Worm (Caenorhabditis elegans) whole organism, young adult: Measurements from ENCODE around the gene Y54G11A.7.

Experiments
- C06A6.2 ChIP-seq: fragments of 200-800 bp; sonication (Bioruptor generic); conservative IDR thresholded peaks from 2 replicates; pipeline ENCODE4 v1.3.6; 2022; ENCODE audit warnings: missing genetic modification characterization, missing compliant biosample characterization
- C17E4.6 ChIP-seq: fragments of 200-800 bp; sonication (Bioruptor generic); IDR thresholded peaks from 2 replicates; pipeline ENCODE4 v1.3.6; 2022; ENCODE audit warnings: missing genetic modification reagents, missing genetic modification characterization, missing compliant biosample characterization
- F33H1.4 ChIP-seq: fragments of 200-800 bp; sonication (Bioruptor generic); IDR thresholded peaks from 2 replicates; pipeline ENCODE4 v1.3.6; 2022; ENCODE audit warnings: missing genetic modification reagents, missing genetic modification characterization, missing compliant biosample characterization
- F52B5.7 ChIP-seq: sonication (generic microtip); optimal IDR thresholded peaks from 2 replicates; lab custom pipeline; 2016; ENCODE audit warnings: mild to moderate bottlenecking, missing genetic modification characterization, missing compliant biosample characterization
- K12H6.12 ChIP-seq: fragments of 200-800 bp; sonication (Bioruptor generic); optimal IDR thresholded peaks from 2 replicates; lab custom pipeline; 2018; ENCODE audit warnings: mild to moderate bottlenecking, missing genetic modification characterization, missing compliant biosample characterization
- T26A5.8 ChIP-seq: sonication (generic microtip); optimal IDR thresholded peaks from 2 replicates; lab custom pipeline; 2016; ENCODE audit warnings: missing genetic modification characterization, missing compliant biosample characterization
- ZK185.1 ChIP-seq: sonication (generic microtip); optimal IDR thresholded peaks from 2 replicates; lab custom pipeline; 2016; ENCODE audit warnings: mild to moderate bottlenecking, missing genetic modification characterization, missing compliant biosample characterization; ENCODE audit not compliant: poor library complexity, severe bottlenecking
- attf-5 ChIP-seq: fragments of 200-800 bp; sonication (Bioruptor generic); optimal IDR thresholded peaks from 2 replicates; lab custom pipeline; 2018; ENCODE audit warnings: mild to moderate bottlenecking, missing genetic modification characterization, missing compliant biosample characterization
- cebp-1 ChIP-seq, 2 experiments: fragments of 200-800 bp in 1 of 2; sonication (Bioruptor generic) in 1 of 2; sonication (generic microtip) in 1 of 2; IDR thresholded peaks in 1 of 2; optimal IDR thresholded peaks in 1 of 2; 2 replicates each; pipeline versions ENCODE4 v1.3.6 to Lab custom; 2017 to 2022; ENCODE audit warnings: missing compliant biosample characterization in 2 of 2, missing genetic modification characterization in 2 of 2, mild to moderate bottlenecking in 1 of 2, missing genetic modification reagents in 1 of 2, moderate library complexity in 1 of 2
- ceh-91 ChIP-seq: fragments of 200-800 bp; sonication (Bioruptor generic); IDR thresholded peaks from 2 replicates; pipeline ENCODE4 v1.3.6; 2022; ENCODE audit warnings: missing genetic modification reagents, missing genetic modification characterization, missing compliant biosample characterization
- efl-1 ChIP-seq: fragments of 150-350 bp; optimal IDR thresholded peaks from 2 replicates; lab custom pipeline; 2014; ENCODE audit warnings: missing biosample characterization, missing genetic modification reagents, missing genetic modification characterization
- ets-4 ChIP-seq: fragments of 200-800 bp; sonication (Bioruptor generic); optimal IDR thresholded peaks from 2 replicates; lab custom pipeline; 2018; ENCODE audit warnings: mild to moderate bottlenecking, missing genetic modification characterization, missing compliant biosample characterization
- fkh-3 ChIP-seq: sonication (generic microtip); optimal IDR thresholded peaks from 2 replicates; lab custom pipeline; 2016; ENCODE audit warnings: mild to moderate bottlenecking, missing genetic modification characterization, missing compliant biosample characterization
- hlh-12 ChIP-seq: sonication (generic microtip); optimal IDR thresholded peaks from 2 replicates; lab custom pipeline; 2016; ENCODE audit warnings: missing genetic modification characterization, missing compliant biosample characterization
- hmg-1.2 ChIP-seq: fragments of 200-800 bp; sonication (Bioruptor generic); IDR thresholded peaks from 2 replicates; pipeline ENCODE4 v1.3.6; 2022; ENCODE audit warnings: missing genetic modification reagents, missing genetic modification characterization, missing compliant biosample characterization
- hrde-1 ChIP-seq: sonication (generic microtip); optimal IDR thresholded peaks from 2 replicates; lab custom pipeline; 2016; ENCODE audit warnings: missing genetic modification characterization, mild to moderate bottlenecking, missing compliant biosample characterization, moderate library complexity, missing genotype, missing genetic modification reagents, borderline replicate concordance
- lag-1 ChIP-seq: fragments of 200-800 bp; sonication (Bioruptor generic); IDR thresholded peaks from 2 replicates; pipeline ENCODE4 v1.3.6; 2022; ENCODE audit warnings: missing genetic modification reagents, missing genetic modification characterization, missing compliant biosample characterization
- lin-40 ChIP-seq: sonication (generic microtip); optimal IDR thresholded peaks from 2 replicates; lab custom pipeline; 2016; ENCODE audit warnings: missing genetic modification characterization, mild to moderate bottlenecking, missing compliant biosample characterization, missing genotype, missing genetic modification reagents
- lsl-1 ChIP-seq: fragments of 200-800 bp; sonication (Bioruptor generic); optimal IDR thresholded peaks from 2 replicates; lab custom pipeline; 2018; ENCODE audit warnings: mild to moderate bottlenecking, missing genetic modification characterization, moderate library complexity, missing compliant biosample characterization
- lsy-27 ChIP-seq: sonication (generic microtip); optimal IDR thresholded peaks from 2 replicates; lab custom pipeline; 2017; ENCODE audit warnings: missing genetic modification characterization, mild to moderate bottlenecking, missing compliant biosample characterization, antibody characterized with exemption, missing genotype, borderline replicate concordance; ENCODE audit not compliant: insufficient read depth
- madf-10 ChIP-seq: sonication (generic microtip); optimal IDR thresholded peaks from 2 replicates; lab custom pipeline; 2016; ENCODE audit warnings: mild to moderate bottlenecking, missing genetic modification characterization, missing compliant biosample characterization
- madf-3 ChIP-seq: fragments of 200-800 bp; sonication (Bioruptor generic); IDR thresholded peaks from 2 replicates; pipeline ENCODE4 v1.3.6; 2022; ENCODE audit warnings: missing genetic modification reagents, missing genetic modification characterization, missing compliant biosample characterization
- madf-8 ChIP-seq: fragments of 200-800 bp; sonication (Bioruptor generic); conservative IDR thresholded peaks from 2 replicates; pipeline ENCODE4 v1.3.6; 2022; ENCODE audit warnings: missing genetic modification reagents, missing genetic modification characterization, missing compliant biosample characterization
- mcd-1 ChIP-seq: fragments of 200-800 bp; sonication (Bioruptor generic); IDR thresholded peaks from 2 replicates; pipeline ENCODE4 v1.3.6; 2022; ENCODE audit warnings: missing genetic modification reagents, missing genetic modification characterization, missing compliant biosample characterization
- mxl-1 ChIP-seq: sonication (generic microtip); optimal IDR thresholded peaks from 2 replicates; lab custom pipeline; 2016; ENCODE audit warnings: missing genetic modification characterization, missing compliant biosample characterization
- nhr-179 ChIP-seq: sonication (generic microtip); optimal IDR thresholded peaks from 2 replicates; lab custom pipeline; 2016; ENCODE audit warnings: mild to moderate bottlenecking, missing genetic modification characterization, missing compliant biosample characterization
- nhr-80 ChIP-seq: sonication (generic microtip); optimal IDR thresholded peaks from 2 replicates; lab custom pipeline; 2016; ENCODE audit warnings: missing genetic modification characterization, missing compliant biosample characterization
- pha-4 ChIP-seq: fragments of 150-350 bp; sonication (generic microtip); optimal IDR thresholded peaks from 2 replicates; lab custom pipeline; 2014; ENCODE audit warnings: missing biosample characterization, missing genetic modification reagents, missing genetic modification characterization
- sea-2 ChIP-seq: fragments of 200-800 bp; sonication (Bioruptor generic); IDR thresholded peaks from 2 replicates; pipeline ENCODE4 v1.3.6; 2022; ENCODE audit warnings: missing genetic modification characterization, missing compliant biosample characterization
- snpc-1.3 ChIP-seq: sonication (generic microtip); optimal IDR thresholded peaks from 2 replicates; lab custom pipeline; 2017; ENCODE audit warnings: missing genetic modification characterization, mild to moderate bottlenecking, missing compliant biosample characterization, antibody characterized with exemption, moderate library complexity, missing genotype, missing genetic modification reagents; ENCODE audit not compliant: insufficient read depth
- snpc-4 ChIP-seq, 5 experiments: fragments of 150-350 bp in 1 of 5; sonication (generic microtip) in 4 of 5; optimal IDR thresholded peaks; 2 replicates each; lab custom pipeline; 2014 to 2018; ENCODE audit warnings: missing genetic modification characterization in 5 of 5, missing biosample characterization in 3 of 5, antibody characterized with exemption in 2 of 5, mild to moderate bottlenecking in 2 of 5, missing compliant biosample characterization in 2 of 5, missing genotype in 2 of 5, moderate library complexity in 2 of 5, missing genetic modification reagents in 1 of 5
- tbp1 ChIP-seq: fragments of 200-800 bp; sonication (Bioruptor generic); optimal IDR thresholded peaks from 2 replicates; lab custom pipeline; 2018; ENCODE audit warnings: mild to moderate bottlenecking, missing genetic modification characterization, missing compliant biosample characterization
- tlf-1 ChIP-seq: fragments of 200-800 bp; sonication (Bioruptor generic); optimal IDR thresholded peaks from 2 replicates; lab custom pipeline; 2018; ENCODE audit warnings: mild to moderate bottlenecking, missing genetic modification characterization, missing compliant biosample characterization
- unc-62 ChIP-seq: fragments of 150-350 bp; optimal IDR thresholded peaks from 2 replicates; lab custom pipeline; 2014; ENCODE audit warnings: missing biosample characterization, missing genetic modification reagents, missing genetic modification characterization
- zfh-2 ChIP-seq: fragments of 200-800 bp; sonication (Bioruptor generic); conservative IDR thresholded peaks from 2 replicates; pipeline ENCODE4 v1.3.6; 2022; ENCODE audit warnings: missing genetic modification reagents, missing genetic modification characterization, missing compliant biosample characterization
- ztf-18 ChIP-seq: sonication (generic microtip); optimal IDR thresholded peaks from 2 replicates; lab custom pipeline; 2016; ENCODE audit warnings: missing genotype, mild to moderate bottlenecking, missing genetic modification characterization, missing compliant biosample characterization
- ztf-28 ChIP-seq: fragments of 200-800 bp; sonication (Bioruptor generic); IDR thresholded peaks from 2 replicates; pipeline ENCODE4 v1.3.6; 2022; ENCODE audit warnings: missing genetic modification reagents, missing genetic modification characterization, missing compliant biosample characterization

The Y54G11A.7 gene

DNA sequence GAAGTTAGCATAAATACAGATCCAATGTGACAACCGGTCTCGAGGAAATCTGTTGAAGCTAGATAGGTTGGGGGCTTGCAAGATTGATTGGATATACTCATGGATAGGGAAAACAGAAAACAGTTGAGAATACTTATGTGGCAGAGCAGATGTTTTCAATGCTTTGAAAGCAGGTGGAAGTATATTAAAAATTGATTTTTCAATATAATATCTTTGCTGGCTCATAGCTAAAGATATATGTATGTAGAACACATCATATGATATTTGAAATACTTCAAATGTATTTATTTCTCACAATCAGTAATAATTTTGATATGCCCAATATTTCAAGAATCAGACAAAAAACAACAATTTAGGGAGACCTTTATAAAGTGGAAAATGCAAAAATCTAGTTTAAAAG is 9.8 kb upstream of the Y54G11A.7 start, which contains the start of gene srh-41:
TSS of gene srh-41 (minus strand) at position 101 of the 400 bp plus-strand sequence.
- TF ChIP-seq madf-3 = no peak
- TF ChIP-seq mxl-1 = no peak
- no peak for TF ChIP-seq nhr-179 (tag; lab: Kevin White, UChicago)
- no peak for TF ChIP-seq tbp1 (GFP tag; lab: Kevin White, UChicago)
- no peak for TF ChIP-seq C17E4.6 (GFP tag; lab: Robert Waterston, UW)

DNA sequence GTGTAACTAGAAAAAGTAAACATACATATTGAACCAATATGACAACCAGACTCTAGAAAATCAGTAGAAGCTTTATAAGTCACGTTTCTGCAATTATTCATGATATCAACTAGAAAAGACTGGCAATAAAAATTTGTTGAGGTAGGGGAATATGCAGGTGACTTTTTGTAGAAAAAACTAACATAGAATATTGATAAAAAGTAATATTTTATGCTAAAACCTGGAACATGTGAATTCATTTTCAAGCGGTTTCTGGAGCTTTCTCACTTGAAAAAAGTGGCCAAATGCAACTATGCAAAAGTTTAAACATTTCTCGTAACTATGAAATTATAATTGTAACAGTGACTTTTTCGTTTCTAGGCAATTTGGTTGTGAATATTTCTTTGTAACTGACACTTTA is 8.1 kb upstream of the Y54G11A.7 start, which contains the start of gene srh-42:
TSS of gene srh-42 (minus strand) at position 101 of the 400 bp plus-strand sequence.
- no peak for TF ChIP-seq hrde-1 (tag; lab: Kevin White, UChicago)
- TF ChIP-seq cebp-1 (GFP tag; IDR thresholded peaks at IDR 0.05; lab: Robert Waterston, UW) = no peak
- no peak for TF ChIP-seq cebp-1 (tag; optimal IDR thresholded peaks at IDR 0.05; lab: Kevin White, UChicago)
- no peak for TF ChIP-seq unc-62
- no peak for TF ChIP-seq efl-1 (GFP tag; lab: Kevin White, UChicago)
- TF ChIP-seq lsl-1 (GFP tag; lab: Kevin White, UChicago) = no peak
- TF ChIP-seq tlf-1 = no peak
- TF ChIP-seq madf-8 (GFP tag; lab: Robert Waterston, UW) = no peak

DNA sequence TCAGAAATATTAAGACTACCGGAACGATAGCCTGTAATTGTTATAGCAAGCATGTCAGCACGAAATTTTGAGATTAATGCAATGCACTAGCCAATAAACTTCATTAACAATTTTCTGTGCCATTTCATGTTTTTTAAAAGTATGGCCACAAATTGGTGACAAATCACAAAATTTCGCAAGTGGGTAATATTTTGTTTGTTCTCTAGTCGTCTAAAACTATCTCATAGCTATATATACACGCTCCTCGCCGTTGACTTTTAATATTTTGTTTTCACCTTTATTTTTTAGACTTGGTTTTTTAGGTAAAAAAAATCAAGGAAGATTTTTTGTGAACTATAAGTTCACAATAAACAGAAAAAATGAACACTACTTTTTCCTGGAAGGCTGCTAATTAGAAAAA is 6.3 kb upstream of the Y54G11A.7 start:
- no peak for TF ChIP-seq hlh-12
- TF ChIP-seq cebp-1 (GFP tag; IDR thresholded peaks at IDR 0.05; lab: Robert Waterston, UW) = peak; percentile 85
- TF ChIP-seq cebp-1 (tag; optimal IDR thresholded peaks at IDR 0.05; lab: Kevin White, UChicago) = peak; percentile 90
- TF ChIP-seq nhr-80 (tag; lab: Kevin White, UChicago) = peak; percentile 5
- TF ChIP-seq C06A6.2 (GFP tag; lab: Robert Waterston, UW) = no peak

DNA sequence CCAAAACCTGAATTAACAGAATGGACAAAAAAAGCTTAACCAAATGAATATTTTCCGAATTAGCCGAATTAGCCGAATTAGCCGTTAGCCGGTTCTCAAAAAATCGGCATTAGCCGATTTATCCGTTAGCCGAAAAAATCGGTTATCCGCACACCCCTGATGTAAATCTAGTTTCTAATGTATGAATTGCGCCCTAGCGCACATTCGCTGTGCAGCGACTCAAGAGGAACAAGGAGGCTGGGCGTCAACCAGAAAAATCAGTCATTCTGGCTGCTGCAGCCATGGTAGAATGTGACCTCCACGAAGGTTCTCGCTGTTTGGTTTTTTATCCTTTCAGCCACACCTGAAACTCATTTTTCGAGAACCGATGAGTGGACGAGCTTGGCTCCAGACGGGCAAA is 5.3 kb upstream of the Y54G11A.7 start:
- peak; percentile 35; the same call in 1 of the 2 replicates for TF ChIP-seq mcd-1

DNA sequence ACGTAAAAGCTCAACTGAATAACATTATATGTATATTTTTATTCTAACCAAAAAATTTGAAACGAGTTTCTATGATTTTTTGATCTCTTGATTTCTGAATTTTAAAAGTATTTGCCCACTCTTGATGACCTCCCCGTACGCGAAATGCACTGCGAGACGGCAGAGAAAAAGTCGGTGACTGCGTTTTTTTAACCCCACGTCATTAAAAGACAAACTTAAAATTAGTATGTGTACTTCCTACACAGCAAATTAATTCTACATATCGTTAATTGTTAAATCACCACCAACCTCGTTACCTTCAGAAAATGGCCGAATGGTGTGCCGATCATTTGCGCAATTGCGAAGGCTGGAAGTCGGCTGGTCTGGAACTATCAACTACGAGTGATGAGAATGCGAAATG is 4.6 kb upstream of the Y54G11A.7 start, which contains the start of gene Y54G11A.4:
TSS of gene Y54G11A.4 (plus strand) at position 301 of the 400 bp plus-strand sequence.
- TF ChIP-seq F33H1.4 (GFP tag; lab: Robert Waterston, UW) = no peak
- TF ChIP-seq K12H6.12 (tag; lab: Kevin White, UChicago) = no peak
- TF ChIP-seq ceh-91 = no peak
- no peak for TF ChIP-seq sea-2
- TF ChIP-seq ets-4 (GFP tag; lab: Kevin White, UChicago) = no peak
- no peak for TF ChIP-seq lsy-27
- TF ChIP-seq zfh-2 (GFP tag; lab: Robert Waterston, UW) = no peak
- TF ChIP-seq F52B5.7 = no peak
- no peak for TF ChIP-seq fkh-3 (tag; lab: Kevin White, UChicago)
- TF ChIP-seq snpc-1.3 (tag; lab: Kevin White, UChicago) = no peak
- no peak for TF ChIP-seq madf-10 (tag; lab: Kevin White, UChicago)

DNA sequence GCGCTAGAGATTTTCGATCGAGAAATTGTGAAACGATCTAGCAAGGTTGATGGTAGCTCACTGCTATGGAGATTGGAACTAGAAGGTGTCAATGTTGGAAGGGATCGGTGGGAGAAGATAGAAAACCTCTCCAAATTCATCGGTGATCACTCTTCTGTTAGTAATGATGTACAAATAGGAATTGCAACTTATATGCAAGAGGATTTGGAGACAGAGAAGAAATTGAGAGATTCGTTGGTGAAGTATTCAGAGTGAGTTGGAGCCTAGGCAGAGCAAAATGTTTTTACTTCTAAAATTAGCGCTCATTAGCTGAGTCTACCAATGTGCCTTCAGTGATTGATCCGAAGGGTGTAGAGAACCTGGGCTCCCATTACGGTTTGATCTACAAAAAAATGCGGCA is 2.7 kb upstream of the Y54G11A.7 start:
- no peak for TF ChIP-seq zfh-2 (GFP tag; lab: Robert Waterston, UW)
- TF ChIP-seq lag-1 (GFP tag; lab: Robert Waterston, UW) = no peak

DNA sequence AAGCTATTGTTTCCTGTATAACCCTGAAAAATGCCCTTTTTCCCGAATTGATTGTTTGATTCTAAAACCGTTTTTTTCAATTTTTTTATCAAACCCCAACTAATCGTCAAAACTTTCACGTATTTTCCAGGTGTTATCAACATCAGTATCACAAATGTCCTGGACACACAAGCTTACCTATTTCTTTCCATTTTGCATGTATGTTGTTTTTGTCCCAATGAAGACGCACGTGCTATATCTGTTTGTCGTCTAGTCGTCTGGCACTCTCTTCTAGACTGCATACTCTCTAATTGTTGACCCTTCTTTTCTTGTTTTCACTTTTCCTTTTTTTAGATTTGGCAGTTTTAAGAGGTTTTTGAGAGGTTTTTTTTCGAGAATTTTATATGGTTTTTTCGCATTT is 785 bp upstream of the Y54G11A.7 start:
- TF ChIP-seq snpc-4 (GFP tag; optimal IDR thresholded peaks at IDR 0.05; lab: Kevin White, UChicago) (no peak), snpc-4 (tag; optimal IDR thresholded peaks at IDR 0.05; lab: Kevin White, UChicago) (peak in 2 of 4 experiments; percentile 20 to 35), ztf-28 (GFP tag; lab: Robert Waterston, UW) (no peak), pha-4 (tag; lab: Kevin White, UChicago) (peak; percentile 34), hrde-1 (tag; lab: Kevin White, UChicago) (no peak), nhr-80 (tag; lab: Kevin White, UChicago) (peak; percentile 76), ztf-18 (tag; lab: Kevin White, UChicago) (no peak), T26A5.8 (tag; lab: Kevin White, UChicago) (no peak), ZK185.1 (tag; lab: Kevin White, UChicago) (peak; percentile 5), lin-40 (tag; lab: Kevin White, UChicago) (peak; percentile 51), hmg-1.2 (GFP tag; lab: Robert Waterston, UW) (peak; percentile 73; the same call in 1 of the 2 replicates), cebp-1 (GFP tag; IDR thresholded peaks at IDR 0.05; lab: Robert Waterston, UW) (no peak), cebp-1 (tag; optimal IDR thresholded peaks at IDR 0.05; lab: Kevin White, UChicago) (peak; percentile 44), attf-5 (GFP tag; lab: Kevin White, UChicago) (peak; percentile 20), C17E4.6 (GFP tag; lab: Robert Waterston, UW) (no peak)
